Worm (Caenorhabditis elegans) whole organism, young adult: ENCODE data around the gene math-13.

Experiments
- F55B11.4 ChIP-seq: sonication (generic microtip); optimal IDR thresholded peaks from 2 replicates; lab custom pipeline; 2016; ENCODE audit warnings: missing compliant biosample characterization, missing genetic modification characterization, borderline replicate concordance; ENCODE audit not compliant: insufficient read depth
- F57A8.1 ChIP-seq: fragments of 200-800 bp; sonication (Bioruptor generic); optimal IDR thresholded peaks from 2 replicates; lab custom pipeline; 2018; ENCODE audit warnings: mild to moderate bottlenecking, missing genetic modification characterization, moderate library complexity, missing compliant biosample characterization
- F57C9.4 ChIP-seq: sonication (generic microtip); optimal IDR thresholded peaks from 2 replicates; lab custom pipeline; 2017; ENCODE audit warnings: mild to moderate bottlenecking, missing genetic modification characterization, missing compliant biosample characterization
- K11D2.4 ChIP-seq: fragments of 200-800 bp; sonication (Bioruptor generic); IDR thresholded peaks from 2 replicates; pipeline ENCODE4 v1.3.6; 2022; ENCODE audit warnings: missing genetic modification reagents, missing genetic modification characterization, missing compliant biosample characterization
- Y53F4B.3 ChIP-seq: fragments of 200-800 bp; sonication (Bioruptor generic); IDR thresholded peaks from 2 replicates; pipeline ENCODE4 v1.3.6; 2022; ENCODE audit warnings: missing genetic modification reagents, missing genetic modification characterization, missing compliant biosample characterization
- Y53G8AR.9 ChIP-seq: fragments of 200-800 bp; sonication (Bioruptor generic); conservative IDR thresholded peaks from 2 replicates; pipeline ENCODE4 v1.3.6; 2022; ENCODE audit warnings: missing genetic modification reagents, missing genetic modification characterization, missing compliant biosample characterization
- Y56A3A.18 ChIP-seq: fragments of 200-800 bp; sonication (Bioruptor generic); IDR thresholded peaks from 2 replicates; pipeline ENCODE4 v1.3.6; 2022; ENCODE audit warnings: missing genetic modification reagents, missing genetic modification characterization, missing compliant biosample characterization
- Y67H2A.10 ChIP-seq: fragments of 200-800 bp; sonication (Bioruptor generic); conservative IDR thresholded peaks from 2 replicates; pipeline ENCODE4 v1.3.6; 2022; ENCODE audit warnings: missing genetic modification reagents, missing genetic modification characterization, missing compliant biosample characterization
- ama-1 ChIP-seq, 3 experiments: fragments of 150-350 bp in 1 of 3; sonication (generic microtip) in 2 of 3; optimal IDR thresholded peaks; 2 replicates each; lab custom pipeline; 2014 to 2018; ENCODE audit warnings: missing biosample characterization in 2 of 3, missing genetic modification characterization in 2 of 3, missing genetic modification reagents in 2 of 3
- bed-1 ChIP-seq: fragments of 200-800 bp; sonication (Bioruptor generic); IDR thresholded peaks from 2 replicates; pipeline ENCODE4 v1.3.6; 2022; ENCODE audit warnings: missing genetic modification reagents, missing genetic modification characterization, missing compliant biosample characterization
- ceh-100 ChIP-seq: fragments of 200-800 bp; sonication (Bioruptor generic); IDR thresholded peaks from 2 replicates; pipeline ENCODE4 v1.3.6; 2022; ENCODE audit warnings: missing genetic modification reagents, missing genetic modification characterization, missing compliant biosample characterization
- ceh-40 ChIP-seq: fragments of 200-800 bp; sonication (Bioruptor generic); IDR thresholded peaks from 2 replicates; pipeline ENCODE4 v1.3.6; 2022; ENCODE audit warnings: missing genetic modification characterization, missing compliant biosample characterization
- ceh-79 ChIP-seq: sonication (generic microtip); optimal IDR thresholded peaks from 2 replicates; lab custom pipeline; 2017; ENCODE audit warnings: mild to moderate bottlenecking, missing genetic modification characterization, missing compliant biosample characterization
- dpff-1 ChIP-seq: sonication (generic microtip); optimal IDR thresholded peaks from 2 replicates; lab custom pipeline; 2017; ENCODE audit warnings: mild to moderate bottlenecking, missing genetic modification characterization, missing compliant biosample characterization
- fkh-3 ChIP-seq: sonication (generic microtip); optimal IDR thresholded peaks from 2 replicates; lab custom pipeline; 2016; ENCODE audit warnings: mild to moderate bottlenecking, missing genetic modification characterization, missing compliant biosample characterization
- hsf-1 ChIP-seq: fragments of 200-800 bp; sonication (Bioruptor generic); IDR thresholded peaks from 2 replicates; pipeline ENCODE4 v1.3.6; 2022; ENCODE audit warnings: missing genetic modification reagents, missing genetic modification characterization, missing compliant biosample characterization
- lag-1 ChIP-seq: fragments of 200-800 bp; sonication (Bioruptor generic); IDR thresholded peaks from 2 replicates; pipeline ENCODE4 v1.3.6; 2022; ENCODE audit warnings: missing genetic modification reagents, missing genetic modification characterization, missing compliant biosample characterization
- lin-35 ChIP-seq, 3 experiments: fragments of 150-350 bp in 2 of 3; sonication (generic microtip) in 1 of 3; optimal IDR thresholded peaks; 2 replicates each; lab custom pipeline; 2014 to 2018; ENCODE audit warnings: missing biosample characterization in 3 of 3, missing genetic modification characterization in 3 of 3, missing genetic modification reagents in 3 of 3
- lin-54 ChIP-seq: fragments of 200-800 bp; sonication (Bioruptor generic); optimal IDR thresholded peaks from 2 replicates; lab custom pipeline; 2018; ENCODE audit warnings: mild to moderate bottlenecking, missing genetic modification characterization, missing compliant biosample characterization
- lir-1 ChIP-seq: fragments of 200-800 bp; sonication (Bioruptor generic); conservative IDR thresholded peaks from 2 replicates; pipeline ENCODE4 v1.3.6; 2022; ENCODE audit warnings: missing genetic modification reagents, missing genetic modification characterization, missing compliant biosample characterization
- lsl-1 ChIP-seq: fragments of 200-800 bp; sonication (Bioruptor generic); optimal IDR thresholded peaks from 2 replicates; lab custom pipeline; 2018; ENCODE audit warnings: mild to moderate bottlenecking, missing genetic modification characterization, moderate library complexity, missing compliant biosample characterization
- madf-6 ChIP-seq: fragments of 200-800 bp; sonication (Bioruptor generic); IDR thresholded peaks from 2 replicates; pipeline ENCODE4 v1.3.6; 2022; ENCODE audit warnings: missing genetic modification reagents, missing genetic modification characterization, missing compliant biosample characterization
- mxl-1 ChIP-seq: sonication (generic microtip); optimal IDR thresholded peaks from 2 replicates; lab custom pipeline; 2016; ENCODE audit warnings: missing genetic modification characterization, missing compliant biosample characterization
- nfyb-1 ChIP-seq: fragments of 200-800 bp; sonication (Bioruptor generic); IDR thresholded peaks from 2 replicates; pipeline ENCODE4 v1.3.6; 2022; ENCODE audit warnings: missing genetic modification reagents, missing genetic modification characterization, missing compliant biosample characterization
- nhr-120 ChIP-seq: fragments of 200-800 bp; sonication (Bioruptor generic); IDR thresholded peaks from 2 replicates; pipeline ENCODE4 v1.3.6; 2022; ENCODE audit warnings: missing genetic modification characterization, missing compliant biosample characterization
- nhr-27 ChIP-seq: fragments of 200-800 bp; sonication (Bioruptor generic); optimal IDR thresholded peaks from 2 replicates; lab custom pipeline; 2018; ENCODE audit warnings: mild to moderate bottlenecking, missing genetic modification characterization, moderate library complexity, missing compliant biosample characterization
- nhr-80 ChIP-seq: sonication (generic microtip); optimal IDR thresholded peaks from 2 replicates; lab custom pipeline; 2016; ENCODE audit warnings: missing genetic modification characterization, missing compliant biosample characterization
- snpc-1.3 ChIP-seq: sonication (generic microtip); optimal IDR thresholded peaks from 2 replicates; lab custom pipeline; 2017; ENCODE audit warnings: missing genetic modification characterization, mild to moderate bottlenecking, missing compliant biosample characterization, antibody characterized with exemption, moderate library complexity, missing genotype, missing genetic modification reagents; ENCODE audit not compliant: insufficient read depth
- snpc-3.4 ChIP-seq: sonication (generic microtip); optimal IDR thresholded peaks from 2 replicates; lab custom pipeline; 2017; ENCODE audit warnings: missing genetic modification characterization, mild to moderate bottlenecking, missing compliant biosample characterization, antibody characterized with exemption, moderate library complexity, missing genotype, missing genetic modification reagents

The math-13 gene

ce11 chrII:1905104-1905503, 29.3 kb downstream of the math-13 start, which contains the start of gene math-22:
TSS of gene math-22 (plus strand) at chrII:1905404.
- TF ChIP-seq F57C9.4: no peak
- peak; percentile 3 for TF ChIP-seq nhr-80

- no peak for TF ChIP-seq mxl-1 (tag; lab: Kevin White, UChicago)
- TF ChIP-seq Y56A3A.18 (GFP tag; lab: Robert Waterston, UW): no peak
- TF ChIP-seq hsf-1 (GFP tag; lab: Robert Waterston, UW): no peak
- no peak for TF ChIP-seq snpc-1.3
- TF ChIP-seq Y67H2A.10 (GFP tag; lab: Robert Waterston, UW): no peak
- no peak for TF ChIP-seq F55B11.4
- TF ChIP-seq dpff-1 (tag; lab: Kevin White, UChicago): no peak
- no peak for TF ChIP-seq bed-1 (GFP tag; lab: Robert Waterston, UW)
- TF ChIP-seq Y53G8AR.9 (GFP tag; lab: Robert Waterston, UW): no peak
- no peak for TF ChIP-seq lir-1 (GFP tag; lab: Robert Waterston, UW)
- no peak for TF ChIP-seq nfyb-1 (GFP tag; lab: Robert Waterston, UW)
- no peak for TF ChIP-seq fkh-3 (tag; lab: Kevin White, UChicago)
These were observed 37.0 kb downstream of the math-13 start, which contains the start of gene math-31 for ce11 chrII:1912741-1913140. TSS of gene math-31 (minus strand) at chrII:1912841.

ce11 chrII:1917862-1918261, 42.1 kb downstream of the math-13 start, which contains the start of gene bath-4:
TSS of gene bath-4 (minus strand) at chrII:1917962.
- TF ChIP-seq Y67H2A.10 (GFP tag; lab: Robert Waterston, UW): no peak
- peak; percentile 33 for TF ChIP-seq lsl-1 (GFP tag; lab: Kevin White, UChicago)
- TF ChIP-seq, all 124 proteins: peak for 1

- no peak for TF ChIP-seq nhr-27
- TF ChIP-seq fkh-3 (tag; lab: Kevin White, UChicago): no peak
- no peak for TF ChIP-seq nhr-120 (GFP tag; lab: Robert Waterston, UW)
- no peak for TF ChIP-seq Y53F4B.3 (GFP tag; lab: Robert Waterston, UW)
- TF ChIP-seq ceh-100 (GFP tag; lab: Robert Waterston, UW): no peak
- TF ChIP-seq lsl-1 (GFP tag; lab: Kevin White, UChicago): peak; percentile 52
- TF ChIP-seq ceh-40 (GFP tag; lab: Robert Waterston, UW): no peak
- TF ChIP-seq ceh-79: no peak
- no peak for TF ChIP-seq ama-1 (optimal IDR thresholded peaks at IDR 0.05; lab: Kevin White, UChicago)
- no peak for TF ChIP-seq ama-1 (GFP tag; optimal IDR thresholded peaks at IDR 0.05; lab: Kevin White, UChicago)
These were observed 45.3 kb downstream of the math-13 start, which contains the start of gene bath-7 for ce11 chrII:1921018-1921417. TSS of gene bath-7 (minus strand) at chrII:1921118.

ce11 chrII:1922665-1923187, 47.0 kb downstream of the math-13 start, which contains the start of the genes bath-2 and F52C6.4:
TSS of gene bath-2 (minus strand) at chrII:1922765.
TSS of gene F52C6.4 (plus strand) at chrII:1923137.
- TF ChIP-seq snpc-3.4: no peak
- TF ChIP-seq madf-6 (GFP tag; lab: Robert Waterston, UW): peak; percentile 44; the same call in 1 of the 2 replicates
- no peak for TF ChIP-seq F57A8.1 (GFP tag; lab: Kevin White, UChicago)
- TF ChIP-seq lsl-1 (GFP tag; lab: Kevin White, UChicago): peak; percentile 84
- no peak for TF ChIP-seq lag-1
- TF ChIP-seq lin-35 (GFP tag; optimal IDR thresholded peaks at IDR 0.05; lab: Kevin White, UChicago): no peak
- no peak for TF ChIP-seq lin-54 (GFP tag; lab: Kevin White, UChicago)

- TF ChIP-seq K11D2.4 (GFP tag; lab: Robert Waterston, UW) (no peak), lsl-1 (GFP tag; lab: Kevin White, UChicago) (peak; percentile 51)
These were observed 48.7 kb downstream of the math-13 start, which contains the start of gene F52C6.3 for ce11 chrII:1924459-1924858. TSS of gene F52C6.3 (plus strand) at chrII:1924759.
